Worm (Caenorhabditis elegans) whole organism, young adult: ENCODE measurements around the gene ent-3.

Experiments
- B0035.1 ChIP-seq: sonication (generic microtip); optimal IDR thresholded peaks from 2 replicates; lab custom pipeline; 2016; ENCODE audit warnings: missing genetic modification characterization, mild to moderate bottlenecking, missing compliant biosample characterization, missing genotype, missing genetic modification reagents
- B0261.1 ChIP-seq: sonication (generic microtip); optimal IDR thresholded peaks from 2 replicates; lab custom pipeline; 2016; ENCODE audit warnings: mild to moderate bottlenecking, missing genetic modification characterization, moderate library complexity, missing compliant biosample characterization
- D2030.7 ChIP-seq: fragments of 200-800 bp; sonication (Bioruptor generic); IDR thresholded peaks from 2 replicates; pipeline ENCODE4 v1.3.6; 2022; ENCODE audit warnings: missing genetic modification reagents, missing genetic modification characterization, missing compliant biosample characterization
- F10E7.11 ChIP-seq: sonication (generic microtip); optimal IDR thresholded peaks from 2 replicates; lab custom pipeline; 2017; ENCODE audit warnings: mild to moderate bottlenecking, missing genetic modification characterization, moderate library complexity, missing compliant biosample characterization
- F22D6.2 ChIP-seq: sonication (generic microtip); optimal IDR thresholded peaks from 2 replicates; lab custom pipeline; 2016; ENCODE audit warnings: mild to moderate bottlenecking, missing genetic modification characterization, missing compliant biosample characterization
- F33H1.4 ChIP-seq: fragments of 200-800 bp; sonication (Bioruptor generic); IDR thresholded peaks from 2 replicates; pipeline ENCODE4 v1.3.6; 2022; ENCODE audit warnings: missing genetic modification reagents, missing genetic modification characterization, missing compliant biosample characterization
- F39B2.1 ChIP-seq: fragments of 200-800 bp; sonication (Bioruptor generic); IDR thresholded peaks from 2 replicates; pipeline ENCODE4 v1.3.6; 2022; ENCODE audit warnings: missing genetic modification reagents, missing genetic modification characterization, missing compliant biosample characterization
- F57A8.1 ChIP-seq: fragments of 200-800 bp; sonication (Bioruptor generic); optimal IDR thresholded peaks from 2 replicates; lab custom pipeline; 2018; ENCODE audit warnings: mild to moderate bottlenecking, missing genetic modification characterization, moderate library complexity, missing compliant biosample characterization
- K11D2.4 ChIP-seq: fragments of 200-800 bp; sonication (Bioruptor generic); IDR thresholded peaks from 2 replicates; pipeline ENCODE4 v1.3.6; 2022; ENCODE audit warnings: missing genetic modification reagents, missing genetic modification characterization, missing compliant biosample characterization
- K12H6.12 ChIP-seq: fragments of 200-800 bp; sonication (Bioruptor generic); optimal IDR thresholded peaks from 2 replicates; lab custom pipeline; 2018; ENCODE audit warnings: mild to moderate bottlenecking, missing genetic modification characterization, missing compliant biosample characterization
- ZK185.1 ChIP-seq: sonication (generic microtip); optimal IDR thresholded peaks from 2 replicates; lab custom pipeline; 2016; ENCODE audit warnings: mild to moderate bottlenecking, missing genetic modification characterization, missing compliant biosample characterization; ENCODE audit not compliant: poor library complexity, severe bottlenecking
- akir-1 ChIP-seq: fragments of 200-800 bp; sonication (Bioruptor generic); optimal IDR thresholded peaks from 2 replicates; lab custom pipeline; 2018; ENCODE audit warnings: mild to moderate bottlenecking, missing genetic modification characterization, moderate library complexity, missing compliant biosample characterization
- ama-1 ChIP-seq, 3 experiments: fragments of 150-350 bp in 1 of 3; sonication (generic microtip) in 2 of 3; optimal IDR thresholded peaks; 2 replicates each; lab custom pipeline; 2014 to 2018; ENCODE audit warnings: missing biosample characterization in 2 of 3, missing genetic modification characterization in 2 of 3, missing genetic modification reagents in 2 of 3
- attf-3 ChIP-seq: fragments of 200-800 bp; sonication (Bioruptor generic); conservative IDR thresholded peaks from 2 replicates; pipeline ENCODE4 v1.3.6; 2022; ENCODE audit warnings: missing genetic modification reagents, missing genetic modification characterization, missing compliant biosample characterization
- bed-1 ChIP-seq: fragments of 200-800 bp; sonication (Bioruptor generic); IDR thresholded peaks from 2 replicates; pipeline ENCODE4 v1.3.6; 2022; ENCODE audit warnings: missing genetic modification reagents, missing genetic modification characterization, missing compliant biosample characterization
- cebp-1 ChIP-seq, 2 experiments: fragments of 200-800 bp in 1 of 2; sonication (Bioruptor generic) in 1 of 2; sonication (generic microtip) in 1 of 2; IDR thresholded peaks in 1 of 2; optimal IDR thresholded peaks in 1 of 2; 2 replicates each; pipeline versions ENCODE4 v1.3.6 to Lab custom; 2017 to 2022; ENCODE audit warnings: missing compliant biosample characterization in 2 of 2, missing genetic modification characterization in 2 of 2, mild to moderate bottlenecking in 1 of 2, missing genetic modification reagents in 1 of 2, moderate library complexity in 1 of 2
- cebp-2 ChIP-seq: fragments of 200-800 bp; sonication (Bioruptor generic); IDR thresholded peaks from 2 replicates; pipeline ENCODE4 v1.3.6; 2022; ENCODE audit warnings: missing genetic modification characterization, missing compliant biosample characterization
- ceh-27 ChIP-seq: fragments of 200-800 bp; sonication (Bioruptor generic); optimal IDR thresholded peaks from 2 replicates; lab custom pipeline; 2018; ENCODE audit warnings: mild to moderate bottlenecking, missing genetic modification characterization, moderate library complexity, missing compliant biosample characterization
- ceh-58 ChIP-seq: fragments of 200-800 bp; sonication (Bioruptor generic); IDR thresholded peaks from 2 replicates; pipeline ENCODE4 v1.3.6; 2022; ENCODE audit warnings: missing genetic modification characterization, missing compliant biosample characterization
- ceh-79 ChIP-seq: sonication (generic microtip); optimal IDR thresholded peaks from 2 replicates; lab custom pipeline; 2017; ENCODE audit warnings: mild to moderate bottlenecking, missing genetic modification characterization, missing compliant biosample characterization
- chd-7 ChIP-seq: sonication (generic microtip); optimal IDR thresholded peaks from 2 replicates; lab custom pipeline; 2016; ENCODE audit warnings: mild to moderate bottlenecking, missing genetic modification characterization, moderate library complexity, missing compliant biosample characterization
- die-1 ChIP-seq: sonication (generic microtip); optimal IDR thresholded peaks from 2 replicates; lab custom pipeline; 2016; ENCODE audit warnings: missing genotype, mild to moderate bottlenecking, missing genetic modification characterization, missing compliant biosample characterization
- dox-1 ChIP-seq: fragments of 200-800 bp; sonication (Bioruptor generic); IDR thresholded peaks from 2 replicates; pipeline ENCODE4 v1.3.6; 2022; ENCODE audit warnings: missing genetic modification reagents, missing genetic modification characterization, missing compliant biosample characterization
- dpff-1 ChIP-seq: sonication (generic microtip); optimal IDR thresholded peaks from 2 replicates; lab custom pipeline; 2017; ENCODE audit warnings: mild to moderate bottlenecking, missing genetic modification characterization, missing compliant biosample characterization
- dpl-1 ChIP-seq: fragments of 150-350 bp; optimal IDR thresholded peaks from 2 replicates; lab custom pipeline; 2014; ENCODE audit warnings: missing biosample characterization, missing genetic modification reagents, missing genetic modification characterization
- ekl-4 ChIP-seq: fragments of 200-800 bp; sonication (Bioruptor generic); IDR thresholded peaks from 2 replicates; pipeline ENCODE4 v1.3.6; 2022; ENCODE audit warnings: missing genetic modification reagents, missing genetic modification characterization, missing compliant biosample characterization
- fkh-3 ChIP-seq: sonication (generic microtip); optimal IDR thresholded peaks from 2 replicates; lab custom pipeline; 2016; ENCODE audit warnings: mild to moderate bottlenecking, missing genetic modification characterization, missing compliant biosample characterization
- gei-17 ChIP-seq: fragments of 200-800 bp; sonication (Bioruptor generic); optimal IDR thresholded peaks from 2 replicates; lab custom pipeline; 2018; ENCODE audit warnings: mild to moderate bottlenecking, missing genetic modification characterization, missing compliant biosample characterization
- hrde-1 ChIP-seq: sonication (generic microtip); optimal IDR thresholded peaks from 2 replicates; lab custom pipeline; 2016; ENCODE audit warnings: missing genetic modification characterization, mild to moderate bottlenecking, missing compliant biosample characterization, moderate library complexity, missing genotype, missing genetic modification reagents, borderline replicate concordance
- hsf-1 ChIP-seq: fragments of 200-800 bp; sonication (Bioruptor generic); IDR thresholded peaks from 2 replicates; pipeline ENCODE4 v1.3.6; 2022; ENCODE audit warnings: missing genetic modification reagents, missing genetic modification characterization, missing compliant biosample characterization
- let-607 ChIP-seq, 2 experiments: fragments of 200-800 bp in 1 of 2; sonication (Bioruptor generic) in 1 of 2; sonication (generic microtip) in 1 of 2; optimal IDR thresholded peaks; 2 replicates each; lab custom pipeline; 2016 to 2018; ENCODE audit warnings: mild to moderate bottlenecking in 2 of 2, missing compliant biosample characterization in 2 of 2, missing genetic modification characterization in 2 of 2, moderate library complexity in 2 of 2, missing genotype in 1 of 2
- lsl-1 ChIP-seq: fragments of 200-800 bp; sonication (Bioruptor generic); optimal IDR thresholded peaks from 2 replicates; lab custom pipeline; 2018; ENCODE audit warnings: mild to moderate bottlenecking, missing genetic modification characterization, moderate library complexity, missing compliant biosample characterization
- lsy-27 ChIP-seq: sonication (generic microtip); optimal IDR thresholded peaks from 2 replicates; lab custom pipeline; 2017; ENCODE audit warnings: missing genetic modification characterization, mild to moderate bottlenecking, missing compliant biosample characterization, antibody characterized with exemption, missing genotype, borderline replicate concordance; ENCODE audit not compliant: insufficient read depth
- madf-10 ChIP-seq: sonication (generic microtip); optimal IDR thresholded peaks from 2 replicates; lab custom pipeline; 2016; ENCODE audit warnings: mild to moderate bottlenecking, missing genetic modification characterization, missing compliant biosample characterization
- mcd-1 ChIP-seq: fragments of 200-800 bp; sonication (Bioruptor generic); IDR thresholded peaks from 2 replicates; pipeline ENCODE4 v1.3.6; 2022; ENCODE audit warnings: missing genetic modification reagents, missing genetic modification characterization, missing compliant biosample characterization
- nhr-27 ChIP-seq: fragments of 200-800 bp; sonication (Bioruptor generic); optimal IDR thresholded peaks from 2 replicates; lab custom pipeline; 2018; ENCODE audit warnings: mild to moderate bottlenecking, missing genetic modification characterization, moderate library complexity, missing compliant biosample characterization
- repo-1 ChIP-seq: sonication (generic microtip); optimal IDR thresholded peaks from 2 replicates; lab custom pipeline; 2017; ENCODE audit warnings: mild to moderate bottlenecking, missing genetic modification characterization, missing compliant biosample characterization
- sdz-38 ChIP-seq: sonication (generic microtip); optimal IDR thresholded peaks from 2 replicates; lab custom pipeline; 2016; ENCODE audit warnings: missing genotype, missing genetic modification characterization, missing compliant biosample characterization
- snpc-4 ChIP-seq, 5 experiments: fragments of 150-350 bp in 1 of 5; sonication (generic microtip) in 4 of 5; optimal IDR thresholded peaks; 2 replicates each; lab custom pipeline; 2014 to 2018; ENCODE audit warnings: missing genetic modification characterization in 5 of 5, missing biosample characterization in 3 of 5, antibody characterized with exemption in 2 of 5, mild to moderate bottlenecking in 2 of 5, missing compliant biosample characterization in 2 of 5, missing genotype in 2 of 5, moderate library complexity in 2 of 5, missing genetic modification reagents in 1 of 5
- somi-1 ChIP-seq: fragments of 200-800 bp; sonication (Bioruptor generic); optimal IDR thresholded peaks from 2 replicates; lab custom pipeline; 2018; ENCODE audit warnings: mild to moderate bottlenecking, missing genetic modification characterization, missing compliant biosample characterization
- zfh-2 ChIP-seq: fragments of 200-800 bp; sonication (Bioruptor generic); conservative IDR thresholded peaks from 2 replicates; pipeline ENCODE4 v1.3.6; 2022; ENCODE audit warnings: missing genetic modification reagents, missing genetic modification characterization, missing compliant biosample characterization
- ztf-18 ChIP-seq: sonication (generic microtip); optimal IDR thresholded peaks from 2 replicates; lab custom pipeline; 2016; ENCODE audit warnings: missing genotype, mild to moderate bottlenecking, missing genetic modification characterization, missing compliant biosample characterization
- ztf-22 ChIP-seq: fragments of 200-800 bp; sonication (Bioruptor generic); optimal IDR thresholded peaks from 2 replicates; lab custom pipeline; 2018; ENCODE audit warnings: mild to moderate bottlenecking, missing genetic modification characterization, moderate library complexity, missing compliant biosample characterization
- ztf-26 ChIP-seq: sonication (generic microtip); optimal IDR thresholded peaks from 2 replicates; lab custom pipeline; 2017; ENCODE audit warnings: missing genetic modification characterization, missing compliant biosample characterization
- ztf-3 ChIP-seq: fragments of 200-800 bp; sonication (Bioruptor generic); optimal IDR thresholded peaks from 2 replicates; lab custom pipeline; 2018; ENCODE audit warnings: mild to moderate bottlenecking, missing genetic modification characterization, missing compliant biosample characterization
- ztf-6 ChIP-seq: fragments of 200-800 bp; sonication (Bioruptor generic); IDR thresholded peaks from 2 replicates; pipeline ENCODE4 v1.3.6; 2022; ENCODE audit warnings: missing genetic modification reagents, missing genetic modification characterization, missing compliant biosample characterization

ent-3 gene

ce11 chrV:14200086-14200485, 35.8 kb downstream of the ent-3 start (continued):
- TF ChIP-seq madf-10 (peak; percentile 77), cebp-2 (GFP tag; lab: Robert Waterston, UW) (no peak), zfh-2 (peak; percentile 94), F57A8.1 (GFP tag; lab: Kevin White, UChicago) (no peak), cebp-1 (GFP tag; IDR thresholded peaks at IDR 0.05; lab: Robert Waterston, UW) (peak; percentile 100), cebp-1 (tag; optimal IDR thresholded peaks at IDR 0.05; lab: Kevin White, UChicago) (peak; percentile 100), ZK185.1 (peak; percentile 50), die-1 (tag; lab: Kevin White, UChicago) (peak; percentile 35), dpff-1 (no peak), ztf-18 (tag; lab: Kevin White, UChicago) (peak; percentile 77), hrde-1 (tag; lab: Kevin White, UChicago) (no peak), fkh-3 (tag; lab: Kevin White, UChicago) (no peak), ztf-22 (GFP tag; lab: Kevin White, UChicago) (peak; percentile 82), nhr-27 (no peak), mcd-1 (GFP tag; lab: Robert Waterston, UW) (peak; percentile 78), repo-1 (tag; lab: Kevin White, UChicago) (peak; percentile 15), F10E7.11 (tag; lab: Kevin White, UChicago) (no peak), bed-1 (no peak), ceh-79 (no peak), lsl-1 (GFP tag; lab: Kevin White, UChicago) (no peak), K11D2.4 (GFP tag; lab: Robert Waterston, UW) (peak; percentile 80), ztf-3 (peak; percentile 53), ztf-26 (tag; lab: Kevin White, UChicago) (peak; percentile 83), lsy-27 (tag; lab: Kevin White, UChicago) (no peak), K12H6.12 (tag; lab: Kevin White, UChicago) (peak; percentile 97), F33H1.4 (GFP tag; lab: Robert Waterston, UW) (no peak), gei-17 (GFP tag; lab: Kevin White, UChicago) (peak; percentile 66), let-607 (tag; optimal IDR thresholded peaks at IDR 0.05; lab: Kevin White, UChicago) (peak; percentile 77 to 80), F22D6.2 (peak; percentile 19), dpl-1 (GFP tag; lab: Kevin White, UChicago) (no peak), chd-7 (tag; lab: Kevin White, UChicago) (peak; percentile 87), somi-1 (GFP tag; lab: Kevin White, UChicago) (peak; percentile 94), B0035.1 (tag; lab: Kevin White, UChicago) (no peak), ama-1 (optimal IDR thresholded peaks at IDR 0.05; lab: Kevin White, UChicago) (no peak), ama-1 (GFP tag; optimal IDR thresholded peaks at IDR 0.05; lab: Kevin White, UChicago) (no peak), attf-3 (GFP tag; lab: Robert Waterston, UW) (no peak), ceh-27 (GFP tag; lab: Kevin White, UChicago) (peak; percentile 86), D2030.7 (GFP tag; lab: Robert Waterston, UW) (no peak), F39B2.1 (GFP tag; lab: Robert Waterston, UW) (no peak), sdz-38 (no peak), snpc-4 (GFP tag; optimal IDR thresholded peaks at IDR 0.05; lab: Kevin White, UChicago) (no peak), snpc-4 (tag; optimal IDR thresholded peaks at IDR 0.05; lab: Kevin White, UChicago) (peak; percentile 38 to 69 (median 57)), ztf-6 (GFP tag; lab: Robert Waterston, UW) (no peak), ekl-4 (GFP tag; lab: Robert Waterston, UW) (0 out of 2 replicates have a peak, but pooled peaks have one; percentile 51), dox-1 (peak; percentile 85), akir-1 (GFP tag; lab: Kevin White, UChicago) (no peak), B0261.1 (tag; lab: Kevin White, UChicago) (no peak), hsf-1 (peak; percentile 26; the same call in 1 of the 2 replicates), ceh-58 (no peak)
